Fruit fly (Drosophila melanogaster): ENCODE data around the gene CG13733.
A peak's percentile ranks its signal among the peaks of the same experiment; 100 is the strongest.

CG13733 gene

dm6 chr3L:17447881-17448280 lies 30.8 kb downstream of the CG13733 start:
- TF ChIP-seq dsf (GFP tag; optimal IDR thresholded peaks at IDR 0.05; ENCODE audit: borderline replicate concordance) (no peak), jim (GFP tag; optimal IDR thresholded peaks at IDR 0.05) (no peak), dmrt93B (GFP tag; optimal IDR thresholded peaks at IDR 0.05) (no peak), Mio (GFP tag; optimal IDR thresholded peaks at IDR 0.05) (no peak), ey (GFP tag; optimal IDR thresholded peaks at IDR 0.05) (no peak), psq (GFP tag; optimal IDR thresholded peaks at IDR 0.05) (no peak), GATAd (GFP tag; optimal IDR thresholded peaks at IDR 0.05) (no peak), Hr83 (GFP tag; optimal IDR thresholded peaks at IDR 0.05; ENCODE audit: poor library complexity, severe bottlenecking) (no peak), Dif (GFP tag; optimal IDR thresholded peaks at IDR 0.05; ENCODE audit: partially characterized antibody) (no peak), Abd-B (GFP tag; optimal IDR thresholded peaks at IDR 0.05) (no peak), dl (GFP tag; optimal IDR thresholded peaks at IDR 0.05; ENCODE audit: insufficient read depth in 1 of 2, partially characterized antibody in 2 of 2) (no peak)

- no peak for TF ChIP-seq OdsH (GFP tag; optimal IDR thresholded peaks at IDR 0.05)
- TF ChIP-seq Dfd (GFP tag; optimal IDR thresholded peaks at IDR 0.05): peak; percentile 82
Observed at dm6 chr3L:17445629-17446431, 32.9 kb downstream of the CG13733 start.

dm6 chr3L:17444569-17444968 lies 34.2 kb downstream of the CG13733 start:
- TF ChIP-seq Hr78 (GFP tag; optimal IDR thresholded peaks at IDR 0.05): no peak
- no peak for TF ChIP-seq Mio (GFP tag; optimal IDR thresholded peaks at IDR 0.05)
- no peak for TF ChIP-seq CG32264 (GFP tag; optimal IDR thresholded peaks at IDR 0.05)
- no peak for TF ChIP-seq ey (GFP tag; optimal IDR thresholded peaks at IDR 0.05)
- no peak for TF ChIP-seq Myc (optimal IDR thresholded peaks at IDR 0.05)
- no peak for TF ChIP-seq CrebA (GFP tag; optimal IDR thresholded peaks at IDR 0.05; ENCODE audit: borderline replicate concordance)
- no peak for TF ChIP-seq pan (optimal IDR thresholded peaks at IDR 0.05)
- TF ChIP-seq Sp1 (GFP tag; optimal IDR thresholded peaks at IDR 0.05): no peak

dm6 chr3L:17441602-17442001 lies 37.1 kb downstream of the CG13733 start:
- TF ChIP-seq Dfd (GFP tag; optimal IDR thresholded peaks at IDR 0.05) (peak; percentile 72), N (GFP tag; optimal IDR thresholded peaks at IDR 0.05) (no peak), fru (GFP tag; optimal IDR thresholded peaks at IDR 0.05) (no peak)

- TF ChIP-seq woc (GFP tag; optimal IDR thresholded peaks at IDR 0.05): no peak
- TF ChIP-seq usp (GFP tag; optimal IDR thresholded peaks at IDR 0.05): no peak
- no peak for TF ChIP-seq fru (GFP tag; optimal IDR thresholded peaks at IDR 0.05)
- TF ChIP-seq Hr78 (GFP tag; optimal IDR thresholded peaks at IDR 0.05): no peak
- TF ChIP-seq Mio (GFP tag; optimal IDR thresholded peaks at IDR 0.05): no peak
- no peak for TF ChIP-seq pan (optimal IDR thresholded peaks at IDR 0.05)
- TF ChIP-seq Abd-B (GFP tag; optimal IDR thresholded peaks at IDR 0.05): no peak
- TF ChIP-seq dmrt93B (GFP tag; optimal IDR thresholded peaks at IDR 0.05): no peak
- no peak for TF ChIP-seq tai (GFP tag; optimal IDR thresholded peaks at IDR 0.05)
- no peak for TF ChIP-seq jim (GFP tag; optimal IDR thresholded peaks at IDR 0.05)
- no peak for TF ChIP-seq dsf (GFP tag; optimal IDR thresholded peaks at IDR 0.05; ENCODE audit: borderline replicate concordance)
- no peak for TF ChIP-seq dl (GFP tag; optimal IDR thresholded peaks at IDR 0.05; ENCODE audit: insufficient read depth in 1 of 2, partially characterized antibody in 2 of 2)
- TF ChIP-seq HLH106 (tag; optimal IDR thresholded peaks at IDR 0.05): no peak
- TF ChIP-seq br (GFP tag; optimal IDR thresholded peaks at IDR 0.05): no peak
- no peak for TF ChIP-seq h (GFP tag; optimal IDR thresholded peaks at IDR 0.05)
- TF ChIP-seq CG32264 (GFP tag; optimal IDR thresholded peaks at IDR 0.05): no peak
- no peak for TF ChIP-seq Hnf4 (GFP tag; optimal IDR thresholded peaks at IDR 0.05)
- TF ChIP-seq OdsH (GFP tag; optimal IDR thresholded peaks at IDR 0.05): no peak
- TF ChIP-seq lola (GFP tag; optimal IDR thresholded peaks at IDR 0.05): no peak
Observed at dm6 chr3L:17438872-17439495, 39.7 kb downstream of the CG13733 start, which contains the start of gene CG18265. Gene CG18265 (plus strand): TSS chr3L:17439401.
